Worm (Caenorhabditis elegans) whole organism, midembryonic: ENCODE results near the gene srj-50.

Experiments used
- med-1 ChIP-seq: sonication (generic microtip); optimal IDR thresholded peaks from 2 replicates; lab custom pipeline; 2017; ENCODE audit warnings: missing genetic modification characterization, mild to moderate bottlenecking, missing compliant biosample characterization, antibody characterized with exemption, missing genetic modification reagents; ENCODE audit not compliant: insufficient read depth
- ref-1 ChIP-seq: fragments of 200-800 bp; sonication (Bioruptor generic); conservative IDR thresholded peaks from 2 replicates; pipeline ENCODE4 v1.3.6; 2022; ENCODE audit warnings: missing genetic modification reagents, missing genetic modification characterization, missing compliant biosample characterization
- tab-1 ChIP-seq: fragments of 200-800 bp; sonication (Bioruptor generic); IDR thresholded peaks from 2 replicates; pipeline ENCODE4 v1.3.6; 2022; ENCODE audit warnings: missing genetic modification characterization, missing compliant biosample characterization
- ztf-23 ChIP-seq: fragments of 200-800 bp; sonication (Bioruptor generic); IDR thresholded peaks from 2 replicates; pipeline ENCODE4 v1.3.6; 2022; ENCODE audit warnings: missing genetic modification reagents, missing genetic modification characterization, missing compliant biosample characterization

ce11 chrV:2877509-2877908 lies 44.7 kb downstream of the srj-50 start, which contains the start of gene F37B4.10:
- TF ChIP-seq tab-1, result no peak
- TF ChIP-seq med-1 (GFP tag; lab: Kevin White, UChicago), result no peak
- no peak for TF ChIP-seq ref-1 (GFP tag; lab: Robert Waterston, UW)
- TF ChIP-seq ztf-23, result no peak
